Fruit fly (Drosophila melanogaster) whole organism, embryonic: ENCODE results near the gene CG7183.

Experiments used
- Aef1 ChIP-seq: fragments of 200-800 bp; sonication (Bioruptor generic); IDR thresholded peaks from 3 replicates; pipeline ENCODE4 v1.3.6; 2022; ENCODE audit warnings: missing biosample characterization, missing genetic modification characterization
- CG11085 ChIP-seq: fragments of 200-800 bp; sonication (Bioruptor generic); IDR thresholded peaks from 2 replicates; pipeline ENCODE4 v1.3.6; 2022; ENCODE audit warnings: missing biosample characterization, missing genetic modification characterization
- CG11456 ChIP-seq: fragments of 200-800 bp; sonication (Bioruptor generic); IDR thresholded peaks from 3 replicates; pipeline ENCODE4 v1.3.6; 2022; ENCODE audit warnings: missing biosample characterization, missing genetic modification characterization
- CG11695 ChIP-seq: fragments of 200-800 bp; sonication (Bioruptor generic); IDR thresholded peaks from 3 replicates; pipeline ENCODE4 v1.3.6; 2022; ENCODE audit warnings: missing biosample characterization, missing genetic modification characterization
- CG12071 ChIP-seq: fragments of 200-800 bp; sonication (Bioruptor generic); optimal IDR thresholded peaks from 3 replicates; lab custom pipeline; 2018; ENCODE audit warnings: missing biosample characterization, mild to moderate bottlenecking, missing genetic modification characterization
- CG12155 ChIP-seq: fragments of 200-800 bp; sonication (Bioruptor generic); optimal IDR thresholded peaks from 3 replicates; lab custom pipeline; 2016; ENCODE audit warnings: missing biosample characterization, missing genetic modification characterization
- CG12769 ChIP-seq: fragments of 200-800 bp; sonication (Bioruptor generic); optimal IDR thresholded peaks from 2 replicates; lab custom pipeline; 2019; ENCODE audit warnings: missing biosample characterization, mild to moderate bottlenecking, missing genetic modification characterization, moderate library complexity
- CG13296 ChIP-seq: fragments of 200-800 bp; sonication (Bioruptor generic); optimal IDR thresholded peaks from 3 replicates; lab custom pipeline; 2018; ENCODE audit warnings: missing biosample characterization, mild to moderate bottlenecking, missing genetic modification characterization
- CG15696 ChIP-seq: fragments of 200-800 bp; sonication (Bioruptor generic); optimal IDR thresholded peaks from 2 replicates; lab custom pipeline; 2019; ENCODE audit warnings: missing biosample characterization, mild to moderate bottlenecking, missing genetic modification characterization, moderate library complexity
- CG16779 ChIP-seq: fragments of 200-800 bp; sonication (Bioruptor generic); IDR thresholded peaks from 2 replicates; pipeline ENCODE4 v1.3.6; 2022; ENCODE audit warnings: missing biosample characterization, missing genetic modification characterization
- CG17328 ChIP-seq: fragments of 200-800 bp; sonication (Bioruptor generic); IDR thresholded peaks from 2 replicates; pipeline ENCODE4 v1.3.6; 2022; ENCODE audit warnings: missing biosample characterization, missing genetic modification characterization
- CG17802 ChIP-seq: fragments of 200-800 bp; sonication (Bioruptor generic); optimal IDR thresholded peaks from 2 replicates; lab custom pipeline; 2018; ENCODE audit warnings: missing biosample characterization, mild to moderate bottlenecking, missing genetic modification characterization, moderate library complexity
- CG17912 ChIP-seq: fragments of 200-800 bp; sonication (Bioruptor generic); optimal IDR thresholded peaks from 2 replicates; lab custom pipeline; 2018; ENCODE audit warnings: missing biosample characterization, mild to moderate bottlenecking, missing genetic modification characterization
- CG18262 ChIP-seq: fragments of 200-800 bp; optimal IDR thresholded peaks from 3 replicates; lab custom pipeline; 2019; ENCODE audit warnings: missing biosample characterization, mild to moderate bottlenecking, missing genetic modification characterization, moderate library complexity
- CG18599 ChIP-seq: fragments of 200-800 bp; sonication (Bioruptor generic); optimal IDR thresholded peaks from 3 replicates; lab custom pipeline; 2017; ENCODE audit warnings: missing biosample characterization, missing genetic modification characterization, mild to moderate bottlenecking, moderate library complexity, missing genetic modification reagents
- CG2120 ChIP-seq: fragments of 200-800 bp; sonication (Bioruptor generic); optimal IDR thresholded peaks from 3 replicates; lab custom pipeline; 2016; ENCODE audit warnings: missing biosample characterization, missing genetic modification characterization
- CG30020 ChIP-seq: fragments of 200-800 bp; optimal IDR thresholded peaks from 2 replicates; lab custom pipeline; 2019; ENCODE audit warnings: missing biosample characterization, mild to moderate bottlenecking, missing genetic modification characterization, moderate library complexity
- CG33213 ChIP-seq: fragments of 200-800 bp; sonication (Bioruptor generic); optimal IDR thresholded peaks from 3 replicates; lab custom pipeline; 2016; ENCODE audit warnings: missing biosample characterization, missing genetic modification characterization
- CG4282 ChIP-seq: fragments of 200-800 bp; sonication (Bioruptor generic); optimal IDR thresholded peaks from 2 replicates; lab custom pipeline; 2016; ENCODE audit warnings: missing biosample characterization, missing genetic modification characterization
- CG6254 ChIP-seq: fragments of 200-800 bp; sonication (Bioruptor generic); optimal IDR thresholded peaks from 3 replicates; lab custom pipeline; 2017; ENCODE audit warnings: mild to moderate bottlenecking, missing biosample characterization, missing genetic modification reagents, missing genetic modification characterization
- CG9932 ChIP-seq: fragments of 200-800 bp; sonication (Bioruptor generic); IDR thresholded peaks from 2 replicates; pipeline ENCODE4 v1.3.6; 2022; ENCODE audit warnings: missing biosample characterization, missing genetic modification characterization
- D19A ChIP-seq: fragments of 200-800 bp; optimal IDR thresholded peaks from 3 replicates; lab custom pipeline; 2019; ENCODE audit warnings: missing biosample characterization, mild to moderate bottlenecking, missing genetic modification characterization, moderate library complexity
- D19B ChIP-seq: fragments of 200-800 bp; sonication (Bioruptor generic); optimal IDR thresholded peaks from 2 replicates; lab custom pipeline; 2017; ENCODE audit warnings: missing biosample characterization, mild to moderate bottlenecking, missing genetic modification characterization
- Drgx ChIP-seq: fragments of 200-800 bp; sonication (Bioruptor generic); IDR thresholded peaks from 2 replicates; pipeline ENCODE4 v1.3.6; 2022; ENCODE audit warnings: missing biosample characterization, missing genetic modification characterization
- Elba2 ChIP-seq: fragments of 200-800 bp; sonication (Bioruptor generic); optimal IDR thresholded peaks from 3 replicates; lab custom pipeline; 2016; ENCODE audit warnings: missing biosample characterization, missing genetic modification characterization
- Gsc ChIP-seq: fragments of 200-800 bp; sonication (Bioruptor generic); IDR thresholded peaks from 2 replicates; pipeline ENCODE4 v1.3.6; 2022; ENCODE audit warnings: missing biosample characterization, missing genetic modification characterization
- Gug ChIP-seq: fragments of 200-800 bp; sonication (Bioruptor generic); IDR thresholded peaks from 4 replicates; pipeline ENCODE4 v1.3.6; 2022; ENCODE audit warnings: missing biosample characterization, missing genetic modification characterization
- HLH4C ChIP-seq: fragments of 200-800 bp; sonication (Bioruptor generic); IDR thresholded peaks from 3 replicates; pipeline ENCODE4 v1.3.6; 2022; ENCODE audit warnings: missing biosample characterization, missing genetic modification characterization; ENCODE audit not compliant: partially characterized antibody
- HmgD ChIP-seq: fragments of 200-800 bp; sonication (Bioruptor generic); optimal IDR thresholded peaks from 3 replicates; lab custom pipeline; 2016; ENCODE audit warnings: missing biosample characterization, missing genetic modification characterization
- Hr78 ChIP-seq, 2 experiments: fragments of 200-800 bp in 1 of 2; fragments of >200 bp in 1 of 2; sonication (Bioruptor generic) in 1 of 2; optimal IDR thresholded peaks; 2 replicates each; lab custom pipeline; 2017 to 2019; ENCODE audit warnings: missing biosample characterization in 2 of 2, missing genetic modification characterization in 2 of 2, mild to moderate bottlenecking in 1 of 2, moderate library complexity in 1 of 2
- MBD-R2 ChIP-seq: fragments of 200-800 bp; sonication (Bioruptor generic); IDR thresholded peaks from 2 replicates; pipeline ENCODE4 v1.3.6; 2022; ENCODE audit warnings: missing biosample characterization, missing genetic modification characterization
- MTF-1 ChIP-seq: fragments of 200-800 bp; sonication (Bioruptor generic); optimal IDR thresholded peaks from 2 replicates; lab custom pipeline; 2018; ENCODE audit warnings: missing biosample characterization, mild to moderate bottlenecking, missing genetic modification characterization, borderline replicate concordance
- Mad ChIP-seq: fragments of 200-800 bp; sonication (Bioruptor generic); optimal IDR thresholded peaks from 2 replicates; lab custom pipeline; 2016; ENCODE audit warnings: missing biosample characterization, missing genetic modification characterization
- Med ChIP-seq: fragments of 200-800 bp; sonication (Bioruptor generic); peaks from one replicate; lab custom pipeline; 2016; ENCODE audit warnings: missing biosample characterization, missing genetic modification characterization, mild to moderate bottlenecking, inconsistent platforms, moderate library complexity
- Rfx ChIP-seq: fragments of 200-800 bp; sonication (Bioruptor generic); IDR thresholded peaks from 2 replicates; pipeline ENCODE4 v1.3.6; 2022; ENCODE audit warnings: missing biosample characterization, missing genetic modification characterization
- Side ChIP-seq: fragments of 200-800 bp; sonication (Bioruptor generic); optimal IDR thresholded peaks from 2 replicates; lab custom pipeline; 2016; ENCODE audit warnings: missing biosample characterization, missing genetic modification characterization
- Taf1 ChIP-seq: fragments of 200-800 bp; sonication (Bioruptor generic); IDR thresholded peaks from 2 replicates; pipeline ENCODE4 v1.3.6; 2022; ENCODE audit warnings: missing biosample characterization, missing genetic modification characterization
- abd-A ChIP-seq: fragments of 200-800 bp; sonication (Bioruptor generic); optimal IDR thresholded peaks from 3 replicates; lab custom pipeline; 2019; ENCODE audit warnings: missing biosample characterization, mild to moderate bottlenecking, missing genetic modification characterization, moderate library complexity
- ash1 ChIP-seq: fragments of 200-800 bp; sonication (Bioruptor generic); optimal IDR thresholded peaks from 2 replicates; lab custom pipeline; 2018; ENCODE audit warnings: missing biosample characterization, mild to moderate bottlenecking, missing genetic modification characterization
- bigmax ChIP-seq: fragments of 200-800 bp; sonication (Bioruptor generic); optimal IDR thresholded peaks from 2 replicates; lab custom pipeline; 2018; ENCODE audit warnings: missing biosample characterization, mild to moderate bottlenecking, missing genetic modification characterization
- dysf ChIP-seq: fragments of 200-800 bp; sonication (Bioruptor generic); IDR thresholded peaks from 3 replicates; pipeline ENCODE4 v1.3.6; 2022; ENCODE audit warnings: missing biosample characterization, missing genetic modification characterization
- en ChIP-seq: fragments of 200-800 bp; sonication (Bioruptor generic); optimal IDR thresholded peaks from 2 replicates; lab custom pipeline; 2016; ENCODE audit warnings: missing biosample characterization, missing genetic modification characterization
- esg ChIP-seq: fragments of 200-800 bp; sonication (Bioruptor generic); conservative IDR thresholded peaks from 2 replicates; pipeline ENCODE4 v1.3.6; 2022; ENCODE audit warnings: missing biosample characterization, missing genetic modification characterization
- fd102C ChIP-seq: fragments of 200-800 bp; sonication (Bioruptor generic); optimal IDR thresholded peaks from 2 replicates; lab custom pipeline; 2018; ENCODE audit warnings: missing biosample characterization, mild to moderate bottlenecking, missing genetic modification characterization, moderate library complexity
- luna ChIP-seq: fragments of 200-800 bp; sonication (Bioruptor generic); optimal IDR thresholded peaks from 2 replicates; lab custom pipeline; 2016; ENCODE audit warnings: missing biosample characterization, missing genetic modification characterization
- mld ChIP-seq: fragments of 200-800 bp; sonication (Bioruptor generic); IDR thresholded peaks from 3 replicates; pipeline ENCODE4 v1.3.6; 2022; ENCODE audit warnings: missing biosample characterization, missing genetic modification characterization; ENCODE audit not compliant: partially characterized antibody
- psq ChIP-seq: fragments of 200-800 bp; sonication (Bioruptor generic); optimal IDR thresholded peaks from 2 replicates; lab custom pipeline; 2017; ENCODE audit warnings: missing biosample characterization, missing genetic modification characterization
- sc ChIP-seq, 3 experiments: fragments of >200 bp in 2 of 3; fragments of 200-800 bp in 1 of 3; sonication (Bioruptor generic) in 1 of 3; optimal IDR thresholded peaks; 2 replicates in 2 of 3; 3 replicates in 1 of 3; lab custom pipeline; 2017; ENCODE audit warnings: mild to moderate bottlenecking in 1 of 3, missing biosample characterization in 1 of 3, missing genetic modification characterization in 1 of 3, missing genetic modification reagents in 1 of 3
- wdn ChIP-seq: fragments of 200-800 bp; sonication (Bioruptor generic); IDR thresholded peaks from 2 replicates; pipeline ENCODE4 v1.3.6; 2022; ENCODE audit warnings: missing biosample characterization, missing genetic modification characterization
- zfh1 ChIP-seq: fragments of 200-800 bp; sonication (Bioruptor generic); IDR thresholded peaks from 3 replicates; pipeline ENCODE4 v1.3.6; 2022; ENCODE audit warnings: missing biosample characterization, missing genetic modification characterization

The CG7183 gene

dm6 chr3R:18243718-18244170 is 23.2 kb upstream of the CG7183 start (continued):
- TF ChIP-seq CG12155 (GFP tag; lab: Kevin White, UChicago) (no peak), CG12769 (tag; lab: Kevin White, UChicago) (no peak), Elba2 (no peak), CG11695 (GFP tag; lab: Robert Waterston, UW) (no peak), dysf (GFP tag; lab: Robert Waterston, UW) (no peak), Med (peak; percentile 83), Hr78 (GFP tag; optimal IDR thresholded peaks at IDR 0.05; lab: Kevin White, UChicago) (no peak), en (no peak), bigmax (GFP tag; lab: Kevin White, UChicago) (no peak), HmgD (GFP tag; lab: Kevin White, UChicago) (no peak), D19A (no peak), mld (GFP tag; lab: Robert Waterston, UW) (no peak), CG11085 (GFP tag; lab: Robert Waterston, UW) (no peak), CG6254 (peak; percentile 30), CG17912 (GFP tag; lab: Kevin White, UChicago) (no peak), abd-A (peak; percentile 9), Drgx (peak; percentile 46), CG2120 (GFP tag; lab: Kevin White, UChicago) (peak; percentile 2), MTF-1 (GFP tag; lab: Kevin White, UChicago) (peak; percentile 0), luna (no peak), CG11456 (peak; percentile 14; the same call in 1 of the 3 replicates), Mad (no peak), sc (optimal IDR thresholded peaks at IDR 0.05; lab: Kevin White, UChicago) (no peak), sc (GFP tag; optimal IDR thresholded peaks at IDR 0.05; lab: Kevin White, UChicago) (no peak), CG12071 (peak; percentile 58), CG4282 (peak; percentile 21), zfh1 (no peak; the same call in 2 of the 3 replicates), Side (GFP tag; lab: Kevin White, UChicago) (no peak), CG33213 (GFP tag; lab: Kevin White, UChicago) (peak; percentile 10), CG18599 (no peak), Gsc (no peak), Taf1 (no peak), HLH4C (no peak), ash1 (GFP tag; lab: Kevin White, UChicago) (no peak), D19B (GFP tag; lab: Kevin White, UChicago) (peak; percentile 6), esg (no peak), CG9932 (GFP tag; lab: Robert Waterston, UW) (0 out of 2 replicates have a peak, but pooled peaks have one; percentile 6), CG17328 (GFP tag; lab: Robert Waterston, UW) (no peak), CG13296 (GFP tag; lab: Kevin White, UChicago) (no peak), CG15696 (tag; lab: Kevin White, UChicago) (no peak), psq (GFP tag; lab: Kevin White, UChicago) (no peak), Rfx (GFP tag; lab: Robert Waterston, UW) (no peak; the same call in 1 of the 2 replicates), MBD-R2 (GFP tag; lab: Robert Waterston, UW) (peak; percentile 37; the same call in 1 of the 2 replicates), wdn (GFP tag; lab: Robert Waterston, UW) (0 out of 2 replicates have a peak, but pooled peaks have one; percentile 10), CG17802 (tag; lab: Kevin White, UChicago) (no peak), CG18262 (tag; lab: Kevin White, UChicago) (no peak), Aef1 (GFP tag; lab: Robert Waterston, UW) (no peak), Gug (GFP tag; lab: Robert Waterston, UW) (peak; percentile 21; the same call in 1 of the 4 replicates), CG16779 (no peak), CG30020 (tag; lab: Kevin White, UChicago) (no peak), fd102C (no peak)
